Worm (Caenorhabditis elegans): ENCODE results near the gene F57A8.6.

The F57A8.6 gene

ce11 chrV:10043234-10043796, 30.4 kb downstream of the F57A8.6 start, which contains the start of gene T06E8.8 (continued):
- TF ChIP-seq spr-3 (GFP tag; optimal IDR thresholded peaks at IDR 0.05) (no peak), rbr-2 (tag; optimal IDR thresholded peaks at IDR 0.05) (peak; percentile 39), cey-2 (tag; optimal IDR thresholded peaks at IDR 0.05; ENCODE audit: borderline replicate concordance, insufficient read depth) (no peak), unc-62 (GFP tag; optimal IDR thresholded peaks at IDR 0.05 in 1 of 2) (peak in 1 of 2 experiments; percentile 80), unc-62 (tag; optimal IDR thresholded peaks at IDR 0.05) (no peak), hif-1 (tag; optimal IDR thresholded peaks at IDR 0.05) (no peak), mxl-3 (GFP tag; optimal IDR thresholded peaks at IDR 0.05) (peak; percentile 59), madf-5 (GFP tag; IDR thresholded peaks at IDR 0.05) (no peak)

ce11 chrV:10042254-10042653, 31.4 kb downstream of the F57A8.6 start:
- TF ChIP-seq lin-1 (GFP tag; IDR thresholded peaks at IDR 0.05) (no peak), jun-1 (tag; optimal IDR thresholded peaks at IDR 0.05) (no peak), dve-1 (tag; optimal IDR thresholded peaks at IDR 0.05; ENCODE audit: insufficient read depth) (peak; percentile 75), tra-1 (GFP tag; IDR thresholded peaks at IDR 0.05) (no peak), zfp-3 (GFP tag; conservative IDR thresholded peaks at IDR 0.05) (0 out of 2 replicates have a peak, but pooled peaks have one; percentile 48), arid-1 (GFP tag; conservative IDR thresholded peaks at IDR 0.05) (peak; percentile 42; the same call in 1 of the 2 replicates), nhr-10 (tag; optimal IDR thresholded peaks at IDR 0.05) (no peak), daf-12 (tag; optimal IDR thresholded peaks at IDR 0.05) (no peak), snpc-1.2 (GFP tag; IDR thresholded peaks at IDR 0.05) (no peak), zip-2 (tag; optimal IDR thresholded peaks at IDR 0.05) (no peak), lsy-2 (tag; optimal IDR thresholded peaks at IDR 0.05) (peak; percentile 87 to 97), spr-1 (tag; optimal IDR thresholded peaks at IDR 0.05) (peak; percentile 10), Y75B8A.6 (GFP tag; IDR thresholded peaks at IDR 0.05) (no peak), saeg-2 (GFP tag; IDR thresholded peaks at IDR 0.05) (no peak), hif-1 (tag; optimal IDR thresholded peaks at IDR 0.05) (peak in 1 of 2 experiments; percentile 47), hmg-1.1 (GFP tag; IDR thresholded peaks at IDR 0.05) (peak; percentile 78), rbr-2 (tag; optimal IDR thresholded peaks at IDR 0.05) (peak; percentile 51), mes-2 (tag; optimal IDR thresholded peaks at IDR 0.05; ENCODE audit: poor library complexity, severe bottlenecking) (peak; percentile 79), ceh-20 (GFP tag; IDR thresholded peaks at IDR 0.05) (peak; percentile 71), ceh-28 (tag; optimal IDR thresholded peaks at IDR 0.05) (peak; percentile 33), nhr-28 (tag; optimal IDR thresholded peaks at IDR 0.05) (peak; percentile 49), nhr-102 (tag; optimal IDR thresholded peaks at IDR 0.05) (peak; percentile 6), nhr-11 (tag; optimal IDR thresholded peaks at IDR 0.05) (peak; percentile 46), T26A8.4 (GFP tag; IDR thresholded peaks at IDR 0.05) (peak; percentile 38; the same call in 1 of the 2 replicates), duxl-1 (tag; optimal IDR thresholded peaks at IDR 0.05; ENCODE audit: poor library complexity) (peak; percentile 31), aha-1 (tag) (peak; percentile 97), nhr-6 (tag; optimal IDR thresholded peaks at IDR 0.05) (peak; percentile 70), ctbp-1 (GFP tag; IDR thresholded peaks at IDR 0.05) (peak; percentile 50; the same call in 1 of the 2 replicates), dpl-1 (GFP tag; optimal IDR thresholded peaks at IDR 0.05) (peak; percentile 49), spr-3 (GFP tag; optimal IDR thresholded peaks at IDR 0.05) (peak; percentile 49), mxl-3 (GFP tag; optimal IDR thresholded peaks at IDR 0.05) (peak; percentile 57), ZK337.2 (GFP tag; IDR thresholded peaks at IDR 0.05) (no peak), mdl-1 (tag; optimal IDR thresholded peaks at IDR 0.05) (peak; percentile 45 to 65), lin-39 (tag; optimal IDR thresholded peaks at IDR 0.05) (no peak), unc-62 (GFP tag; optimal IDR thresholded peaks at IDR 0.05 in 1 of 2) (peak in 1 of 2 experiments; percentile 97), unc-62 (tag; optimal IDR thresholded peaks at IDR 0.05) (no peak), daf-16 (GFP tag; optimal IDR thresholded peaks at IDR 0.05) (no peak), daf-16 (tag; optimal IDR thresholded peaks at IDR 0.05) (peak; percentile 61), attf-4 (tag; optimal IDR thresholded peaks at IDR 0.05) (no peak), nhr-48 (tag; optimal IDR thresholded peaks at IDR 0.05) (peak; percentile 15), dmd-6 (GFP tag; IDR thresholded peaks at IDR 0.05) (peak; percentile 61), hlh-11 (tag; optimal IDR thresholded peaks at IDR 0.05) (peak; percentile 66), vab-7 (GFP tag; IDR thresholded peaks at IDR 0.05) (no peak), hlh-30 (tag; optimal IDR thresholded peaks at IDR 0.05; ENCODE audit: insufficient read depth) (peak; percentile 76)

All from whole organism, L4 larva.